Fruit fly (Drosophila melanogaster) whole organism, prepupa: ENCODE data around the gene TM9SF3.

Experiments used
- CG1621 ChIP-seq: fragments of 200-800 bp; sonication (Bioruptor generic); optimal IDR thresholded peaks from 3 replicates; lab custom pipeline; 2018; ENCODE audit warnings: missing biosample characterization, mild to moderate bottlenecking, missing genetic modification characterization
- CG4318 ChIP-seq: fragments of 200-800 bp; sonication (Bioruptor generic); optimal IDR thresholded peaks from 3 replicates; lab custom pipeline; 2017; ENCODE audit warnings: missing biosample characterization, mild to moderate bottlenecking, missing genetic modification characterization
- CG9139 ChIP-seq: fragments of 200-800 bp; sonication (Bioruptor generic); optimal IDR thresholded peaks from 3 replicates; lab custom pipeline; 2017; ENCODE audit warnings: missing biosample characterization, mild to moderate bottlenecking, missing genetic modification characterization
- Eip75B ChIP-seq: fragments of 200-800 bp; sonication (Bioruptor generic); optimal IDR thresholded peaks from 3 replicates; lab custom pipeline; 2016; ENCODE audit warnings: missing biosample characterization, missing genetic modification characterization
- Ets21C ChIP-seq: fragments of 200-800 bp; sonication (Bioruptor generic); optimal IDR thresholded peaks from 3 replicates; lab custom pipeline; 2016; ENCODE audit warnings: missing biosample characterization, missing genetic modification characterization
- Sox102F ChIP-seq: fragments of 200-800 bp; sonication (Bioruptor generic); optimal IDR thresholded peaks from 2 replicates; lab custom pipeline; 2016; ENCODE audit warnings: missing biosample characterization, mild to moderate bottlenecking, missing genetic modification characterization
- fkh ChIP-seq: fragments of 200-800 bp; sonication (Bioruptor generic); optimal IDR thresholded peaks from 3 replicates; lab custom pipeline; 2017; ENCODE audit warnings: missing biosample characterization, mild to moderate bottlenecking, missing genetic modification characterization, moderate library complexity
- ss ChIP-seq, 2 experiments: fragments of 200-800 bp; sonication (Bioruptor generic); optimal IDR thresholded peaks; 2 replicates in 1 of 2; 3 replicates in 1 of 2; lab custom pipeline; 2017 to 2018; ENCODE audit warnings: mild to moderate bottlenecking in 2 of 2, missing biosample characterization in 2 of 2, missing genetic modification characterization in 2 of 2, moderate library complexity in 1 of 2

DNA sequence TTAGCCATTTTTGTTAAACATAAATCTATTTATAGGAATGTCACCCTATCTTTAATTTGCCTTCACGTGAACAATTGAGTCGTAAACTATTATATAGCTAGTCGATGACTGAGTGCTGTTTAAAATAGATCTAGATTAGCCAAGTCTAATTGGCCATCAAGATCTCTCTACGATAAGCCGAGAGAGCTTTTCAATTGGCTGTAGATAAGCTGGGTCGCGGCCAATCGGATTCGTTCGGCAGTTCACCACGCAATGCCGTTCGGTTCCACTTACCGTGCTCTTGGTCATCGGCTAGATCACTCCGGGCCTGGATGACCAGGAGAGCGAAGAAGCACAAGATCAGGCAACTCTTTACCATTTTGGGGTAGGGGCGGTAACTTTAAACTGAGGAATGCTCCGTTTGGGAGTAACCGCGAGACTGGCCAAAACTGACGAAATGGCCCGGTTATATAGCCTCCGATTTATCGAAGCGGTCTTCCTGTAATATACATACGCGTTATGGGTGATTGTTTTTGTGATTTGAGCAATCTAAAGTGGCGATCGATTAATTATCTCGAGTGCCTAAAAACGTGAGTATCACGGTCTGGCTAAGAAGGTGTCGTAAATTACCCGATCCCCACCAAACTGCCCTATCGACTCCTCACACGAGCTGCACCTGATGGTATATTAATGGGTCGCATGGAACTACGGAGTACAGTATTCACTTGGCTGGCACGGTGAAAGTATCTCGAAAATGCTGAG, 8.8 kb downstream of the TM9SF3 start, which contains the start of the genes Alp10 and Alp9:
- TF ChIP-seq Eip75B (no peak), CG1621 (no peak), CG4318 (no peak), CG9139 (GFP tag; lab: Kevin White, UChicago) (no peak), fkh (GFP tag; lab: Kevin White, UChicago) (no peak), ss (GFP tag; optimal IDR thresholded peaks at IDR 0.05; lab: Kevin White, UChicago) (no peak), Ets21C (GFP tag; lab: Kevin White, UChicago) (no peak), Sox102F (GFP tag; lab: Kevin White, UChicago) (no peak)
